Worm (Caenorhabditis elegans) whole organism, L4 larva: ENCODE results near the gene nhr-21.

Source experiments
- F37D6.2 ChIP-seq: sonication (generic microtip); optimal IDR thresholded peaks from 2 replicates; lab custom pipeline; 2016; ENCODE audit warnings: mild to moderate bottlenecking, missing genetic modification characterization, missing compliant biosample characterization
- F49E8.2 ChIP-seq: sonication (generic microtip); optimal IDR thresholded peaks from 2 replicates; lab custom pipeline; 2016; ENCODE audit warnings: missing compliant biosample characterization, mild to moderate bottlenecking, missing genetic modification characterization, borderline replicate concordance
- R02D3.7 ChIP-seq: fragments of 150-350 bp; sonication (generic microtip); optimal IDR thresholded peaks from 3 replicates; lab custom pipeline; 2014; ENCODE audit warnings: missing biosample characterization, missing genetic modification characterization
- T20F7.1 ChIP-seq: fragments of 200-800 bp; sonication (Bioruptor generic); optimal IDR thresholded peaks from 2 replicates; lab custom pipeline; 2018; ENCODE audit warnings: mild to moderate bottlenecking, missing genetic modification characterization, missing compliant biosample characterization
- T26A8.4 ChIP-seq: fragments of 200-800 bp; sonication (Bioruptor generic); IDR thresholded peaks from 2 replicates; pipeline ENCODE4 v1.3.6; 2022; ENCODE audit warnings: missing genetic modification characterization, missing compliant biosample characterization
- Y105C5A.15 ChIP-seq: fragments of 200-800 bp; sonication (Bioruptor generic); IDR thresholded peaks from 2 replicates; pipeline ENCODE4 v1.3.6; 2022; ENCODE audit warnings: missing genetic modification characterization, missing compliant biosample characterization
- Y5F2A.4 ChIP-seq: fragments of 200-800 bp; sonication (Bioruptor generic); optimal IDR thresholded peaks from 2 replicates; lab custom pipeline; 2018; ENCODE audit warnings: mild to moderate bottlenecking, missing genetic modification characterization, missing compliant biosample characterization
- Y75B8A.6 ChIP-seq: fragments of 200-800 bp; sonication (Bioruptor generic); IDR thresholded peaks from 2 replicates; pipeline ENCODE4 v1.3.6; 2022; ENCODE audit warnings: missing genetic modification reagents, missing genetic modification characterization, missing compliant biosample characterization
- ZK337.2 ChIP-seq: fragments of 200-800 bp; sonication (Bioruptor generic); IDR thresholded peaks from 2 replicates; pipeline ENCODE4 v1.3.6; 2022; ENCODE audit warnings: missing genetic modification reagents, missing genetic modification characterization, missing compliant biosample characterization
- aly-2 ChIP-seq: sonication (generic microtip); optimal IDR thresholded peaks from 2 replicates; lab custom pipeline; 2018; ENCODE audit warnings: missing biosample characterization, missing genetic modification characterization
- ama-1 ChIP-seq: fragments of 150-350 bp; optimal IDR thresholded peaks from 2 replicates; lab custom pipeline; 2014; ENCODE audit warnings: inconsistent platforms, mixed read lengths
- arid-1 ChIP-seq: fragments of 200-800 bp; sonication (Bioruptor generic); conservative IDR thresholded peaks from 2 replicates; pipeline ENCODE4 v1.3.6; 2022; ENCODE audit warnings: missing genetic modification reagents, missing genetic modification characterization, missing compliant biosample characterization
- ceh-20 ChIP-seq: fragments of 200-800 bp; sonication (Bioruptor generic); IDR thresholded peaks from 2 replicates; pipeline ENCODE4 v1.3.6; 2022; ENCODE audit warnings: missing genetic modification reagents, missing genetic modification characterization, missing compliant biosample characterization
- ceh-44 ChIP-seq: fragments of 200-800 bp; sonication (Bioruptor generic); IDR thresholded peaks from 2 replicates; pipeline ENCODE4 v1.3.6; 2022; ENCODE audit warnings: missing genetic modification reagents, missing genetic modification characterization, missing compliant biosample characterization
- ceh-82 ChIP-seq: sonication (generic microtip); optimal IDR thresholded peaks from 2 replicates; lab custom pipeline; 2017; ENCODE audit warnings: missing biosample characterization, missing genetic modification characterization
- ctbp-1 ChIP-seq: fragments of 200-800 bp; sonication (Bioruptor generic); IDR thresholded peaks from 2 replicates; pipeline ENCODE4 v1.3.6; 2022; ENCODE audit warnings: missing genetic modification reagents, missing genetic modification characterization, missing compliant biosample characterization
- dmd-6 ChIP-seq: fragments of 200-800 bp; sonication (Bioruptor generic); IDR thresholded peaks from 2 replicates; pipeline ENCODE4 v1.3.6; 2022; ENCODE audit warnings: missing genetic modification reagents, missing genetic modification characterization, missing compliant biosample characterization
- dmd-8 ChIP-seq: fragments of 200-800 bp; sonication (Bioruptor generic); IDR thresholded peaks from 2 replicates; pipeline ENCODE4 v1.3.6; 2022; ENCODE audit warnings: missing genetic modification characterization, missing compliant biosample characterization
- dmd-9 ChIP-seq: fragments of 200-800 bp; sonication (Bioruptor generic); IDR thresholded peaks from 2 replicates; pipeline ENCODE4 v1.3.6; 2022; ENCODE audit warnings: missing genetic modification reagents, missing genetic modification characterization, missing compliant biosample characterization
- dpl-1 ChIP-seq: fragments of 150-350 bp; optimal IDR thresholded peaks from 2 replicates; lab custom pipeline; 2014; ENCODE audit warnings: missing biosample characterization, missing genetic modification reagents, missing genetic modification characterization
- dve-1 ChIP-seq: sonication (generic microtip); optimal IDR thresholded peaks from 2 replicates; lab custom pipeline; 2017; ENCODE audit warnings: antibody characterized with exemption, mild to moderate bottlenecking, missing genetic modification characterization, missing compliant biosample characterization; ENCODE audit not compliant: insufficient read depth
- egl-43 ChIP-seq: fragments of 200-800 bp; sonication (Bioruptor generic); IDR thresholded peaks from 2 replicates; pipeline ENCODE4 v1.3.6; 2022; ENCODE audit warnings: missing genetic modification reagents, missing genetic modification characterization, missing compliant biosample characterization
- fkh-10 ChIP-seq: fragments of 150-350 bp; optimal IDR thresholded peaks from 2 replicates; lab custom pipeline; 2014; ENCODE audit warnings: missing biosample characterization, missing genetic modification reagents, missing genetic modification characterization
- gei-8 ChIP-seq: fragments of 200-800 bp; sonication (Bioruptor generic); optimal IDR thresholded peaks from 2 replicates; lab custom pipeline; 2018; ENCODE audit warnings: mild to moderate bottlenecking, missing genetic modification characterization, missing compliant biosample characterization
- hlh-11 ChIP-seq: fragments of 200-800 bp; sonication (Bioruptor generic); optimal IDR thresholded peaks from 2 replicates; lab custom pipeline; 2018; ENCODE audit warnings: mild to moderate bottlenecking, missing genetic modification characterization, missing compliant biosample characterization
- hlh-30 ChIP-seq: sonication (generic microtip); optimal IDR thresholded peaks from 2 replicates; lab custom pipeline; 2017; ENCODE audit warnings: antibody characterized with exemption, mild to moderate bottlenecking, missing genetic modification characterization, missing compliant biosample characterization; ENCODE audit not compliant: insufficient read depth
- jun-1 ChIP-seq: fragments of 150-350 bp; optimal IDR thresholded peaks from 2 replicates; lab custom pipeline; 2014; ENCODE audit warnings: missing biosample characterization, missing genetic modification reagents, missing genetic modification characterization
- lim-7 ChIP-seq: fragments of 200-800 bp; sonication (Bioruptor generic); IDR thresholded peaks from 2 replicates; pipeline ENCODE4 v1.3.6; 2022; ENCODE audit warnings: missing genetic modification characterization, missing compliant biosample characterization
- lin-29 ChIP-seq: fragments of 200-800 bp; sonication (Bioruptor generic); IDR thresholded peaks from 2 replicates; pipeline ENCODE4 v1.3.6; 2022; ENCODE audit warnings: missing genetic modification reagents, missing genetic modification characterization, missing compliant biosample characterization
- lin-38 ChIP-seq: fragments of 200-800 bp; sonication (Bioruptor generic); IDR thresholded peaks from 2 replicates; pipeline ENCODE4 v1.3.6; 2022; ENCODE audit warnings: missing genetic modification reagents, missing genetic modification characterization, missing compliant biosample characterization
- madf-9 ChIP-seq: fragments of 200-800 bp; sonication (Bioruptor generic); conservative IDR thresholded peaks from 2 replicates; pipeline ENCODE4 v1.3.6; 2022; ENCODE audit warnings: missing genetic modification reagents, missing genetic modification characterization, missing compliant biosample characterization
- mdt-29 ChIP-seq: fragments of 200-800 bp; sonication (Bioruptor generic); IDR thresholded peaks from 2 replicates; pipeline ENCODE4 v1.3.6; 2022; ENCODE audit warnings: missing genetic modification reagents, missing genetic modification characterization, missing compliant biosample characterization
- nhr-11 ChIP-seq: fragments of 150-350 bp; optimal IDR thresholded peaks from 2 replicates; lab custom pipeline; 2014; ENCODE audit warnings: missing biosample characterization, missing genetic modification characterization
- nhr-111 ChIP-seq: fragments of 200-800 bp; sonication (Bioruptor generic); optimal IDR thresholded peaks from 2 replicates; lab custom pipeline; 2018; ENCODE audit warnings: mild to moderate bottlenecking, missing genetic modification characterization, missing compliant biosample characterization
- nhr-237 ChIP-seq: sonication (generic microtip); optimal IDR thresholded peaks from 2 replicates; lab custom pipeline; 2017; ENCODE audit warnings: missing biosample characterization, missing genetic modification characterization
- nhr-28 ChIP-seq: fragments of 150-350 bp; optimal IDR thresholded peaks from 2 replicates; lab custom pipeline; 2014; ENCODE audit warnings: missing biosample characterization, missing genetic modification characterization
- nhr-48 ChIP-seq: sonication (generic microtip); optimal IDR thresholded peaks from 2 replicates; lab custom pipeline; 2016; ENCODE audit warnings: mild to moderate bottlenecking, missing genetic modification characterization, missing compliant biosample characterization
- nhr-6 ChIP-seq: fragments of 150-350 bp; optimal IDR thresholded peaks from 2 replicates; lab custom pipeline; 2014; ENCODE audit warnings: missing biosample characterization, missing genetic modification characterization
- rbr-2 ChIP-seq: sonication (generic microtip); optimal IDR thresholded peaks from 2 replicates; lab custom pipeline; 2016; ENCODE audit warnings: missing genotype, missing genetic modification characterization, missing compliant biosample characterization
- saeg-2 ChIP-seq: fragments of 200-800 bp; sonication (Bioruptor generic); IDR thresholded peaks from 2 replicates; pipeline ENCODE4 v1.3.6; 2022; ENCODE audit warnings: missing genetic modification reagents, missing genetic modification characterization, missing compliant biosample characterization
- spr-3 ChIP-seq: fragments of 200-800 bp; sonication (Bioruptor generic); optimal IDR thresholded peaks from 2 replicates; lab custom pipeline; 2018; ENCODE audit warnings: mild to moderate bottlenecking, missing genetic modification characterization, missing compliant biosample characterization
- unc-39 ChIP-seq: sonication (generic microtip); optimal IDR thresholded peaks from 2 replicates; lab custom pipeline; 2017; ENCODE audit warnings: missing biosample characterization, missing genetic modification characterization
- vab-7 ChIP-seq: fragments of 200-800 bp; sonication (Bioruptor generic); IDR thresholded peaks from 2 replicates; pipeline ENCODE4 v1.3.6; 2022; ENCODE audit warnings: missing genetic modification reagents, missing genetic modification characterization, missing compliant biosample characterization
- zag-1 ChIP-seq: fragments of 150-350 bp; optimal IDR thresholded peaks from 2 replicates; lab custom pipeline; 2014; ENCODE audit warnings: missing biosample characterization, missing genetic modification characterization
- zfp-3 ChIP-seq: fragments of 200-800 bp; sonication (Bioruptor generic); conservative IDR thresholded peaks from 2 replicates; pipeline ENCODE4 v1.3.6; 2022; ENCODE audit warnings: missing genetic modification reagents, missing genetic modification characterization, missing compliant biosample characterization
- zip-11 ChIP-seq: fragments of 200-800 bp; sonication (Bioruptor generic); IDR thresholded peaks from 2 replicates; pipeline ENCODE4 v1.3.6; 2022; ENCODE audit warnings: missing genetic modification characterization, missing compliant biosample characterization
- zip-2 ChIP-seq: fragments of 150-350 bp; optimal IDR thresholded peaks from 2 replicates; lab custom pipeline; 2014; ENCODE audit warnings: missing biosample characterization, missing genetic modification characterization
- ztf-11 ChIP-seq: fragments of 150-350 bp; optimal IDR thresholded peaks from 2 replicates; lab custom pipeline; 2014; ENCODE audit warnings: missing biosample characterization, missing genetic modification characterization

The nhr-21 gene

DNA sequence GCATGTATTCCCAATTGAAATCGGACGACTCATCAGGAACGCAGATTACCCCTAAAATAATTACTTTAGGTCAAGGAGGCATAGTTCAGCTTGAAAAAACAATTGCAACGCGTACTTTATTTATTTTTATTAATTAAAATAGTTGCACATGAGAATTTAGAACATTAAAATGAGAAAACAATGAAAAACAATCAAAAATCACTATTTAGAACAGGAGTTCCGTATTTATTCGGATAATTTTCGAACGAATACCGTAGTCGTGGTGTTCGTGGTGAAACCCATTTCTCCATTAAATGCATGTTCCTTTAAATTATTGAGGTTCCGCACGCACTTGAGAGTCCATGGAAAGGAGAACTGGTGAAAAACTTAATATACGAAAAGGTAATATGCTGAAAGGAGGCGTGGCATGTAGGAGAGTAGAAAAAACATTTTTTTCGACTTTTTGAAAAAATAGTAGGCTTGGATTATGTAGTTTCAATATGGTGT is 40.8 kb upstream of the nhr-21 start, which contains the start of gene puf-8:
TSS of gene puf-8 (minus strand) at position 51 of the 486 bp plus-strand sequence.
- TF ChIP-seq nhr-111 = no peak
- TF ChIP-seq nhr-28 (tag; lab: Kevin White, UChicago) = no peak
- no peak for TF ChIP-seq ctbp-1 (GFP tag; lab: Robert Waterston, UW)
- no peak for TF ChIP-seq Y5F2A.4 (GFP tag; lab: Kevin White, UChicago)
- TF ChIP-seq hlh-30 (tag; lab: Kevin White, UChicago) = no peak
- TF ChIP-seq spr-3 (GFP tag; lab: Kevin White, UChicago) = no peak
- TF ChIP-seq ztf-11 (tag; lab: Kevin White, UChicago) = no peak
- no peak for TF ChIP-seq zfp-3
- TF ChIP-seq lin-29 = no peak
- TF ChIP-seq Y105C5A.15 (GFP tag; lab: Robert Waterston, UW) = no peak
- TF ChIP-seq nhr-48 (tag; lab: Kevin White, UChicago) = no peak
- TF ChIP-seq rbr-2 (tag; lab: Kevin White, UChicago) = no peak
- TF ChIP-seq hlh-11 = no peak
- no peak for TF ChIP-seq gei-8
- no peak for TF ChIP-seq nhr-6 (tag; lab: Kevin White, UChicago)
- TF ChIP-seq ama-1 (lab: Kevin White, UChicago) = no peak
- TF ChIP-seq madf-9 (GFP tag; lab: Robert Waterston, UW) = no peak
- no peak for TF ChIP-seq zag-1

DNA sequence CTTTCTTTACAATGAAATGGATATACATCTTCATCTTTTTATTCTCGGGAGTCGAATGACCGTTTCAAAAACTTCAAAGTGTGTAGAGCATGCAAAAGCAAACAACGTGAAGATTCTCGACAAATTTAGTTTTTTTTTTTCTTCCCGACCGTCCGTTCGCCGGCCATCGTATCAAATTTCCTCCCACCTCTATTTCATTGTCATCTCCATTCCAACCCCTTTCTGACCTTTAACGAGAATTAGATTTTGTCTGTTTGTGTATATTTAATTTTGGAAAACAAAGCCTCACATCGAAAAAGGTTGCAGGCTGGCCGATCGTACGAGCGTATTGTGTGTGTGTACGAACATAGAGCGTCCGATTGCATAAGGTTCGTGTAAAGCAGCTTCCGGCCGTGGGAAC is 40.0 kb upstream of the nhr-21 start, which contains the start of gene C30G12.1:
TSS of gene C30G12.1 (plus strand) at position 301 of the 400 bp plus-strand sequence.
- TF ChIP-seq nhr-237 (tag; lab: Kevin White, UChicago) (no peak), gei-8 (no peak)

DNA sequence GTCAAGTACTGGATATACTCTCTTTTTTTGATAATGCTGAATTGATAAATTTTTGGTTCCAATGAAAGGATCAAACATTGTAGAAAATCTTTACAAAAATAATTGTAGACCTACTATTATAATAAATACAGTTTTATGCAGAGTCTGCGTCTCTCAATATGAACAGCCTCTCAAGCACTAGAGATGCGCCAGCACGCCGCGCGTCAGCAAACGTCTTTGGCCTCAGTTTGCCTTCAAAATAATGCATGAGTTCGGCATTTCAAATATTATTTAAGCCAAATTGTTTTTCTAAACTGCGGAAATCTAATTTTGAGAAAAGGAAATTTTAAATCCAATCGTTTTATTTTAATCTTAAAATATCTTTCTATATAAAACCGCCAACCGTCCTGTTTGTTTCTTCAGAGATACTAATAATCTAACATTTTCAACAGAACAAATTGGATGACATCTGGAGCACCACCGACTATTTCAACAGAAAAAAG is 37.3 kb upstream of the nhr-21 start, which contains the start of gene cul-4:
TSS of gene cul-4 (plus strand) at position 432 of the 482 bp plus-strand sequence.
- no peak for TF ChIP-seq nhr-111
- no peak for TF ChIP-seq madf-9 (GFP tag; lab: Robert Waterston, UW)
- no peak for TF ChIP-seq mdt-29 (GFP tag; lab: Robert Waterston, UW)
- no peak for TF ChIP-seq ctbp-1 (GFP tag; lab: Robert Waterston, UW)
- TF ChIP-seq T26A8.4 (GFP tag; lab: Robert Waterston, UW) = 0 out of 2 replicates have a peak, but pooled peaks have one; percentile 50
- no peak for TF ChIP-seq spr-3 (GFP tag; lab: Kevin White, UChicago)
- TF ChIP-seq nhr-11 (tag; lab: Kevin White, UChicago) = no peak
- TF ChIP-seq dpl-1 (GFP tag; lab: Kevin White, UChicago) = peak; percentile 78
- peak; percentile 27 for TF ChIP-seq jun-1
- no peak for TF ChIP-seq ceh-20 (GFP tag; lab: Robert Waterston, UW)
- no peak for TF ChIP-seq ceh-82
- no peak for TF ChIP-seq zip-2 (tag; lab: Kevin White, UChicago)
- no peak for TF ChIP-seq fkh-10 (GFP tag; lab: Kevin White, UChicago)
- no peak for TF ChIP-seq F37D6.2 (tag; lab: Kevin White, UChicago)
- TF ChIP-seq ceh-44 = no peak
- no peak for TF ChIP-seq dmd-9 (GFP tag; lab: Robert Waterston, UW)
- TF ChIP-seq vab-7 (GFP tag; lab: Robert Waterston, UW) = no peak
- no peak for TF ChIP-seq R02D3.7 (tag; lab: Kevin White, UChicago)
- TF ChIP-seq zip-11 (GFP tag; lab: Robert Waterston, UW) = no peak
- no peak for TF ChIP-seq dve-1 (tag; lab: Kevin White, UChicago)
- no peak for TF ChIP-seq dmd-8
- TF ChIP-seq dmd-6 (GFP tag; lab: Robert Waterston, UW) = no peak
- TF ChIP-seq egl-43 (GFP tag; lab: Robert Waterston, UW) = no peak
- no peak for TF ChIP-seq ZK337.2
- no peak for TF ChIP-seq arid-1
- no peak for TF ChIP-seq aly-2
- no peak for TF ChIP-seq lim-7 (GFP tag; lab: Robert Waterston, UW)
- TF ChIP-seq Y75B8A.6 (GFP tag; lab: Robert Waterston, UW) = no peak
- peak; percentile 90 for TF ChIP-seq F49E8.2 (tag; lab: Kevin White, UChicago)
- peak; percentile 84 for TF ChIP-seq lin-38 (GFP tag; lab: Robert Waterston, UW)
- no peak for TF ChIP-seq unc-39 (tag; lab: Kevin White, UChicago)
- TF ChIP-seq saeg-2 = no peak
- peak; percentile 49 for TF ChIP-seq T20F7.1 (GFP tag; lab: Kevin White, UChicago)
